Worm (Caenorhabditis elegans) whole organism, L4 larva: ENCODE data around the gene let-92.

ENCODE experiments used
- ama-1 ChIP-seq: fragments of 150-350 bp; optimal IDR thresholded peaks from 2 replicates; lab custom pipeline; 2014; ENCODE audit warnings: inconsistent platforms, mixed read lengths
- ceh-44 ChIP-seq: fragments of 200-800 bp; sonication (Bioruptor generic); IDR thresholded peaks from 2 replicates; pipeline ENCODE4 v1.3.6; 2022; ENCODE audit warnings: missing genetic modification reagents, missing genetic modification characterization, missing compliant biosample characterization
- ceh-82 ChIP-seq: sonication (generic microtip); optimal IDR thresholded peaks from 2 replicates; lab custom pipeline; 2017; ENCODE audit warnings: missing biosample characterization, missing genetic modification characterization
- daf-8 ChIP-seq: fragments of 200-800 bp; sonication (Bioruptor generic); IDR thresholded peaks from 2 replicates; pipeline ENCODE4 v1.3.6; 2022; ENCODE audit warnings: missing genetic modification characterization, missing compliant biosample characterization
- mdl-1 ChIP-seq, 2 experiments: fragments of 150-350 bp in 1 of 2; sonication (generic microtip) in 1 of 2; optimal IDR thresholded peaks; 2 replicates each; lab custom pipeline; 2014 to 2017; ENCODE audit warnings: missing biosample characterization in 2 of 2, missing genetic modification characterization in 2 of 2
- nhr-76 ChIP-seq: fragments of 150-350 bp; optimal IDR thresholded peaks from 2 replicates; lab custom pipeline; 2014; ENCODE audit warnings: missing biosample characterization, missing genetic modification characterization

ce11 chrIV:11901215-11901614 lies 43.0 kb downstream of the let-92 start:
- no peak for TF ChIP-seq daf-8
- TF ChIP-seq mdl-1 (tag; optimal IDR thresholded peaks at IDR 0.05; lab: Kevin White, UChicago) = peak in 1 of 2 experiments; percentile 70
- TF ChIP-seq ama-1 = no peak
- no peak for TF ChIP-seq ceh-82 (tag; lab: Kevin White, UChicago)
- no peak for TF ChIP-seq nhr-76
- TF ChIP-seq ceh-44 (GFP tag; lab: Robert Waterston, UW) = no peak
